Worm (Caenorhabditis elegans): ENCODE measurements around the gene F22H10.3.
A peak's percentile ranks its signal among the peaks of the same experiment; 100 is the strongest.

F22H10.3 gene

ce11 chrX:16689852-16690473 lies 12.5 kb upstream of the F22H10.3 start:
- TF ChIP-seq skn-1 (tag; optimal IDR thresholded peaks at IDR 0.05) (no peak), elt-2 (tag; optimal IDR thresholded peaks at IDR 0.05) (peak; percentile 16), nhr-76 (tag; optimal IDR thresholded peaks at IDR 0.05) (no peak)

ce11 chrX:16687945-16688344 lies 10.4 kb upstream of the F22H10.3 start, which contains the start of gene F22H10.11:
F22H10.11 (minus strand) TSS chrX:16688045.
- no peak for TF ChIP-seq jun-1 (tag; optimal IDR thresholded peaks at IDR 0.05)
- TF ChIP-seq elt-2 (tag; optimal IDR thresholded peaks at IDR 0.05): no peak
- no peak for TF ChIP-seq fkh-10 (GFP tag; optimal IDR thresholded peaks at IDR 0.05)
- TF ChIP-seq egl-27 (tag; optimal IDR thresholded peaks at IDR 0.05): no peak
- TF ChIP-seq R02D3.7 (tag; optimal IDR thresholded peaks at IDR 0.05): no peak
- TF ChIP-seq zag-1 (tag; optimal IDR thresholded peaks at IDR 0.05): no peak
- no peak for TF ChIP-seq fos-1 (tag; optimal IDR thresholded peaks at IDR 0.05)

- TF ChIP-seq ZK546.5 (tag; optimal IDR thresholded peaks at IDR 0.05): no peak
- TF ChIP-seq nfya-1 (tag; optimal IDR thresholded peaks at IDR 0.05; ENCODE audit: insufficient read depth): no peak
- TF ChIP-seq nhr-23 (tag; optimal IDR thresholded peaks at IDR 0.05): no peak
- TF ChIP-seq fos-1 (tag; optimal IDR thresholded peaks at IDR 0.05): no peak
- TF ChIP-seq pqm-1 (tag; optimal IDR thresholded peaks at IDR 0.05): no peak
- TF ChIP-seq ama-1 (optimal IDR thresholded peaks at IDR 0.05): no peak
- no peak for TF ChIP-seq lin-15B (tag; optimal IDR thresholded peaks at IDR 0.05)
- no peak for TF ChIP-seq daf-12 (tag; optimal IDR thresholded peaks at IDR 0.05)
- TF ChIP-seq egl-5 (tag; optimal IDR thresholded peaks at IDR 0.05): no peak
- TF ChIP-seq egl-27 (tag; optimal IDR thresholded peaks at IDR 0.05): no peak
- no peak for TF ChIP-seq mdl-1 (tag; optimal IDR thresholded peaks at IDR 0.05)
Measured at ce11 chrX:16687377-16687776, 9.9 kb upstream of the F22H10.3 start.

- peak; percentile 99 for TF ChIP-seq jun-1 (tag; optimal IDR thresholded peaks at IDR 0.05)
- peak; percentile 96 for TF ChIP-seq egl-27 (tag; optimal IDR thresholded peaks at IDR 0.05)
- TF ChIP-seq zag-1 (tag; optimal IDR thresholded peaks at IDR 0.05): peak; percentile 89
- TF ChIP-seq mml-1 (tag; optimal IDR thresholded peaks at IDR 0.05): no peak
- no peak for TF ChIP-seq nhr-237 (tag; optimal IDR thresholded peaks at IDR 0.05)
- TF ChIP-seq nhr-43 (tag; optimal IDR thresholded peaks at IDR 0.05; ENCODE audit: poor library complexity, severe bottlenecking): peak; percentile 99
- peak; percentile 79 for TF ChIP-seq fkh-2 (tag; optimal IDR thresholded peaks at IDR 0.05)
- peak; percentile 93 for TF ChIP-seq ztf-4 (tag; optimal IDR thresholded peaks at IDR 0.05)
- TF ChIP-seq ceh-28 (tag; optimal IDR thresholded peaks at IDR 0.05): peak; percentile 100
- TF ChIP-seq egl-5 (tag; optimal IDR thresholded peaks at IDR 0.05): peak; percentile 98
- TF ChIP-seq pqm-1 (tag; optimal IDR thresholded peaks at IDR 0.05): peak; percentile 96
- peak; percentile 98 for TF ChIP-seq tbx-2 (tag; optimal IDR thresholded peaks at IDR 0.05)
- TF ChIP-seq lsy-12 (tag; optimal IDR thresholded peaks at IDR 0.05): peak; percentile 96
- TF ChIP-seq mdl-1 (tag; optimal IDR thresholded peaks at IDR 0.05): peak; percentile 76
- peak; percentile 72 for TF ChIP-seq nhr-67 (tag; optimal IDR thresholded peaks at IDR 0.05)
- peak; percentile 73 for TF ChIP-seq sea-2 (GFP tag; optimal IDR thresholded peaks at IDR 0.05)
- TF ChIP-seq R02D3.7 (tag; optimal IDR thresholded peaks at IDR 0.05): peak; percentile 94
- TF ChIP-seq ceh-82 (tag; optimal IDR thresholded peaks at IDR 0.05): peak; percentile 97
- TF ChIP-seq unc-39 (tag; optimal IDR thresholded peaks at IDR 0.05): peak; percentile 68
- TF ChIP-seq nhr-11 (tag; optimal IDR thresholded peaks at IDR 0.05): peak; percentile 97
- TF ChIP-seq fkh-10 (GFP tag; optimal IDR thresholded peaks at IDR 0.05): peak; percentile 98
- TF ChIP-seq nhr-76 (tag; optimal IDR thresholded peaks at IDR 0.05): peak; percentile 87
- TF ChIP-seq nhr-12 (tag; optimal IDR thresholded peaks at IDR 0.05): peak; percentile 42
- peak; percentile 99 for TF ChIP-seq nhr-77 (tag; optimal IDR thresholded peaks at IDR 0.05)
- peak; percentile 78 for TF ChIP-seq elt-1 (tag; optimal IDR thresholded peaks at IDR 0.05)
- TF ChIP-seq ceh-9 (tag; optimal IDR thresholded peaks at IDR 0.05): peak; percentile 84
- peak; percentile 96 for TF ChIP-seq snpc-4 (tag; optimal IDR thresholded peaks at IDR 0.05)
- TF ChIP-seq aly-2 (tag; optimal IDR thresholded peaks at IDR 0.05): peak; percentile 93
- TF ChIP-seq lin-39 (tag; optimal IDR thresholded peaks at IDR 0.05): peak; percentile 100
- TF ChIP-seq daf-12 (tag; optimal IDR thresholded peaks at IDR 0.05): peak; percentile 82
- peak; percentile 63 for TF ChIP-seq ztf-11 (tag; optimal IDR thresholded peaks at IDR 0.05)
- peak; percentile 87 for TF ChIP-seq elt-2 (tag; optimal IDR thresholded peaks at IDR 0.05)
- peak; percentile 96 for TF ChIP-seq fos-1 (tag; optimal IDR thresholded peaks at IDR 0.05)
- TF ChIP-seq pha-4 (tag; optimal IDR thresholded peaks at IDR 0.05): peak; percentile 99
- TF ChIP-seq nhr-25 (tag; optimal IDR thresholded peaks at IDR 0.05): peak; percentile 98
- peak; percentile 66 to 98 (median 96) for TF ChIP-seq elt-3 (tag; optimal IDR thresholded peaks at IDR 0.05)
- TF ChIP-seq ama-1 (optimal IDR thresholded peaks at IDR 0.05): no peak
- TF ChIP-seq nhr-23 (tag; optimal IDR thresholded peaks at IDR 0.05): peak; percentile 99
- TF ChIP-seq ceh-16 (tag; optimal IDR thresholded peaks at IDR 0.05): peak; percentile 79
- peak; percentile 99 for TF ChIP-seq skn-1 (tag; optimal IDR thresholded peaks at IDR 0.05)
- peak; percentile 99 for TF ChIP-seq hmg-11 (tag; optimal IDR thresholded peaks at IDR 0.05)
- peak; percentile 62 for TF ChIP-seq lin-15B (tag; optimal IDR thresholded peaks at IDR 0.05)
Measured at ce11 chrX:16681910-16682493, 4.5 kb upstream of the F22H10.3 start.

Measured in whole organism, L3 larva.